Worm (Caenorhabditis elegans) whole organism, L2 larva: Measurements from ENCODE around the gene nhr-127.

ENCODE experiments used
- C34F6.9 ChIP-seq: fragments of 150-350 bp; optimal IDR thresholded peaks from 2 replicates; lab custom pipeline; 2014; ENCODE audit warnings: missing biosample characterization, missing genetic modification characterization
- F13H6.1 ChIP-seq: sonication (generic microtip); optimal IDR thresholded peaks from 2 replicates; lab custom pipeline; 2016; ENCODE audit warnings: missing genetic modification characterization, missing compliant biosample characterization
- R02D3.7 ChIP-seq: fragments of 150-350 bp; optimal IDR thresholded peaks from 2 replicates; lab custom pipeline; 2014; ENCODE audit warnings: missing biosample characterization, missing genetic modification characterization
- Y55F3AM.14 ChIP-seq: fragments of 200-800 bp; sonication (Bioruptor generic); optimal IDR thresholded peaks from 2 replicates; lab custom pipeline; 2018; ENCODE audit warnings: mild to moderate bottlenecking, missing genetic modification characterization, missing compliant biosample characterization
- ZK546.5 ChIP-seq: sonication (generic microtip); optimal IDR thresholded peaks from 2 replicates; lab custom pipeline; 2017; ENCODE audit warnings: missing biosample characterization, missing genetic modification characterization
- alr-1 ChIP-seq: fragments of 150-350 bp; optimal IDR thresholded peaks from 2 replicates; lab custom pipeline; 2014; ENCODE audit warnings: missing biosample characterization, missing genetic modification characterization
- aly-2 ChIP-seq: fragments of 150-350 bp; optimal IDR thresholded peaks from 2 replicates; lab custom pipeline; 2014; ENCODE audit warnings: missing biosample characterization, missing genetic modification characterization
- ama-1 ChIP-seq: fragments of 150-350 bp; optimal IDR thresholded peaks from 2 replicates; lab custom pipeline; 2018; ENCODE audit warnings: inconsistent platforms
- blmp-1 ChIP-seq: sonication (generic microtip); optimal IDR thresholded peaks from 2 replicates; lab custom pipeline; 2017; ENCODE audit warnings: missing genetic modification characterization, mild to moderate bottlenecking, missing compliant biosample characterization, antibody characterized with exemption, moderate library complexity; ENCODE audit not compliant: insufficient read depth
- ceh-16 ChIP-seq: fragments of 150-350 bp; optimal IDR thresholded peaks from 2 replicates; lab custom pipeline; 2014; ENCODE audit warnings: missing biosample characterization, missing genetic modification characterization
- dmd-4 ChIP-seq: sonication (generic microtip); optimal IDR thresholded peaks from 2 replicates; lab custom pipeline; 2017; ENCODE audit warnings: missing biosample characterization, missing genetic modification characterization
- egl-27 ChIP-seq: sonication (generic microtip); optimal IDR thresholded peaks from 3 replicates; lab custom pipeline; 2017; ENCODE audit warnings: missing biosample characterization, missing genetic modification reagents, missing genetic modification characterization
- elt-1 ChIP-seq: fragments of 150-350 bp; optimal IDR thresholded peaks from 2 replicates; lab custom pipeline; 2014; ENCODE audit warnings: missing biosample characterization, missing genetic modification characterization
- elt-3 ChIP-seq: sonication (generic microtip); optimal IDR thresholded peaks from 2 replicates; lab custom pipeline; 2017; ENCODE audit warnings: missing biosample characterization, missing genetic modification characterization
- gmeb-1 ChIP-seq: fragments of 150-350 bp; optimal IDR thresholded peaks from 2 replicates; lab custom pipeline; 2014; ENCODE audit warnings: missing biosample characterization, missing genetic modification characterization
- lin-11 ChIP-seq: fragments of 150-350 bp; sonication (generic microtip); optimal IDR thresholded peaks from 2 replicates; lab custom pipeline; 2014; ENCODE audit warnings: missing biosample characterization, missing genetic modification characterization, inconsistent platforms, mixed read lengths
- lin-13 ChIP-seq: fragments of 150-350 bp; optimal IDR thresholded peaks from 2 replicates; lab custom pipeline; 2014; ENCODE audit warnings: missing biosample characterization, missing genetic modification reagents, missing genetic modification characterization
- lin-39 ChIP-seq: fragments of 150-350 bp; optimal IDR thresholded peaks from 2 replicates; lab custom pipeline; 2014; ENCODE audit warnings: missing biosample characterization, missing genetic modification reagents, missing genetic modification characterization
- lsy-2 ChIP-seq, 2 experiments: fragments of 150-350 bp in 1 of 2; sonication (generic microtip) in 1 of 2; optimal IDR thresholded peaks; 2 replicates each; lab custom pipeline; 2014 to 2017; ENCODE audit warnings: missing biosample characterization in 2 of 2, missing genetic modification characterization in 2 of 2
- mab-5 ChIP-seq: fragments of 150-350 bp; optimal IDR thresholded peaks from 2 replicates; lab custom pipeline; 2014; ENCODE audit warnings: missing biosample characterization, missing genetic modification characterization
- mbf-1 ChIP-seq: sonication (generic microtip); optimal IDR thresholded peaks from 2 replicates; lab custom pipeline; 2017; ENCODE audit warnings: missing biosample characterization, missing genetic modification characterization
- mdl-1 ChIP-seq, 2 experiments: fragments of 150-350 bp in 1 of 2; sonication (generic microtip) in 1 of 2; optimal IDR thresholded peaks; 2 replicates each; lab custom pipeline; 2017; ENCODE audit warnings: missing biosample characterization in 2 of 2, missing genetic modification characterization in 2 of 2
- nhr-10 ChIP-seq: sonication (generic microtip); optimal IDR thresholded peaks from 2 replicates; lab custom pipeline; 2017; ENCODE audit warnings: missing biosample characterization, missing genetic modification characterization
- nhr-12 ChIP-seq: fragments of 150-350 bp; optimal IDR thresholded peaks from 2 replicates; lab custom pipeline; 2014; ENCODE audit warnings: missing biosample characterization, missing genetic modification characterization
- nhr-129 ChIP-seq: fragments of 150-350 bp; optimal IDR thresholded peaks from 2 replicates; lab custom pipeline; 2014; ENCODE audit warnings: missing biosample characterization, missing genetic modification characterization
- nhr-21 ChIP-seq: fragments of 150-350 bp; optimal IDR thresholded peaks from 2 replicates; lab custom pipeline; 2014; ENCODE audit warnings: missing biosample characterization, missing genetic modification characterization
- nhr-23 ChIP-seq: fragments of 150-350 bp; optimal IDR thresholded peaks from 2 replicates; lab custom pipeline; 2014; ENCODE audit warnings: missing biosample characterization, missing genetic modification reagents, missing genetic modification characterization
- nhr-237 ChIP-seq: fragments of 150-350 bp; optimal IDR thresholded peaks from 2 replicates; lab custom pipeline; 2014; ENCODE audit warnings: missing biosample characterization, missing genetic modification characterization
- nhr-6 ChIP-seq: fragments of 150-350 bp; optimal IDR thresholded peaks from 2 replicates; lab custom pipeline; 2014; ENCODE audit warnings: missing biosample characterization, missing genetic modification characterization
- nhr-77 ChIP-seq: fragments of 150-350 bp; optimal IDR thresholded peaks from 2 replicates; lab custom pipeline; 2014; ENCODE audit warnings: missing biosample characterization, missing genetic modification characterization
- peb-1 ChIP-seq: fragments of 150-350 bp; optimal IDR thresholded peaks from 2 replicates; lab custom pipeline; 2014; ENCODE audit warnings: missing biosample characterization, missing genetic modification characterization
- sem-4 ChIP-seq: fragments of 150-350 bp; optimal IDR thresholded peaks from 2 replicates; lab custom pipeline; 2014; ENCODE audit warnings: missing biosample characterization, missing genetic modification reagents, missing genetic modification characterization
- skn-1 ChIP-seq: sonication (generic microtip); optimal IDR thresholded peaks from 2 replicates; lab custom pipeline; 2017; ENCODE audit warnings: missing biosample characterization, missing genetic modification characterization
- sma-3 ChIP-seq: sonication (generic microtip); optimal IDR thresholded peaks from 2 replicates; lab custom pipeline; 2016; ENCODE audit warnings: missing genetic modification reagents, missing genetic modification characterization, missing compliant biosample characterization
- snpc-4 ChIP-seq: fragments of 150-350 bp; optimal IDR thresholded peaks from 2 replicates; lab custom pipeline; 2014; ENCODE audit warnings: missing biosample characterization, missing genetic modification characterization
- unc-55 ChIP-seq: fragments of 150-350 bp; sonication (generic microtip); optimal IDR thresholded peaks from 3 replicates; lab custom pipeline; 2014; ENCODE audit warnings: missing biosample characterization, missing genetic modification reagents, missing genetic modification characterization
- unc-62 ChIP-seq: fragments of 150-350 bp; optimal IDR thresholded peaks from 2 replicates; lab custom pipeline; 2014; ENCODE audit warnings: missing biosample characterization, missing genetic modification reagents, missing genetic modification characterization
- zag-1 ChIP-seq: fragments of 150-350 bp; optimal IDR thresholded peaks from 2 replicates; lab custom pipeline; 2014; ENCODE audit warnings: missing biosample characterization, missing genetic modification characterization
- ztf-11 ChIP-seq: sonication (generic microtip); optimal IDR thresholded peaks from 2 replicates; lab custom pipeline; 2017; ENCODE audit warnings: missing biosample characterization, missing genetic modification characterization
- ztf-4 ChIP-seq: fragments of 150-350 bp; optimal IDR thresholded peaks from 2 replicates; lab custom pipeline; 2014; ENCODE audit warnings: missing biosample characterization, missing genetic modification characterization

The nhr-127 gene

ce11 chrV:16246579-16246978 lies 13.2 kb upstream of the nhr-127 start, which contains the start of gene srh-95:
Gene srh-95 (plus strand): TSS chrV:16246879.
- TF ChIP-seq mdl-1 (tag; optimal IDR thresholded peaks at IDR 0.05; lab: Kevin White, UChicago) (no peak), ztf-11 (tag; lab: Kevin White, UChicago) (no peak), mbf-1 (tag; lab: Kevin White, UChicago) (no peak), sem-4 (no peak), unc-55 (GFP tag; lab: Kevin White, UChicago) (no peak), blmp-1 (tag; lab: Kevin White, UChicago) (no peak), elt-3 (tag; lab: Kevin White, UChicago) (no peak), skn-1 (tag; lab: Kevin White, UChicago) (no peak), lin-39 (tag; lab: Kevin White, UChicago) (no peak), R02D3.7 (tag; lab: Kevin White, UChicago) (no peak), nhr-77 (tag; lab: Kevin White, UChicago) (no peak), ZK546.5 (tag; lab: Kevin White, UChicago) (no peak), lin-11 (tag; lab: Kevin White, UChicago) (no peak), zag-1 (no peak), nhr-10 (tag; lab: Kevin White, UChicago) (no peak), nhr-129 (tag; lab: Kevin White, UChicago) (no peak), nhr-6 (tag; lab: Kevin White, UChicago) (no peak), Y55F3AM.14 (GFP tag; lab: Kevin White, UChicago) (no peak), ama-1 (lab: Kevin White, UChicago) (no peak), gmeb-1 (tag; lab: Kevin White, UChicago) (no peak)

DNA sequence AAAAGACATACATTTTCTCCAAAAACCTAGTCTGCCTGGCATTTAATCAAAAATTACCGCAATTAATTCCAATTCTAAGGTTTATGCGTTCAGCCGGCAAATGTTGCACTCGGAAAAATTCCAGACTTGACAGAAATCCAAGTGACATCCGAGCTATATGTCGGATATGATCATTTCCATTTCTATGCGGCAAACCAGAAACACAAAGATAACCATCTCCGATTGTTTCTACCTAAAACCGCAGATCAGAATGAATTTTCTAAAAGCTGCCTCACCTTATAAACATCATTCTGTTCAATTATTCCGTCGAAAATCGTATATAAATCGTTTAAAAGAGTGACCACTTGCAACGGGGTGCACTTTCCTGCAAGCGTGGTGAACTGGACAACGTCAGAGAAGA lies 10.7 kb upstream of the nhr-127 start:
- TF ChIP-seq sem-4 (no peak), nhr-237 (tag; lab: Kevin White, UChicago) (no peak), nhr-129 (tag; lab: Kevin White, UChicago) (no peak), nhr-6 (tag; lab: Kevin White, UChicago) (no peak), skn-1 (tag; lab: Kevin White, UChicago) (no peak), lin-13 (GFP tag; lab: Kevin White, UChicago) (no peak), lsy-2 (tag; optimal IDR thresholded peaks at IDR 0.05; lab: Kevin White, UChicago) (no peak), snpc-4 (tag; lab: Kevin White, UChicago) (no peak), alr-1 (tag; lab: Kevin White, UChicago) (no peak), elt-3 (tag; lab: Kevin White, UChicago) (no peak), ZK546.5 (tag; lab: Kevin White, UChicago) (no peak), C34F6.9 (no peak), nhr-10 (tag; lab: Kevin White, UChicago) (no peak), nhr-21 (tag; lab: Kevin White, UChicago) (no peak), sma-3 (GFP tag; lab: Kevin White, UChicago) (no peak), F13H6.1 (tag; lab: Kevin White, UChicago) (no peak), gmeb-1 (tag; lab: Kevin White, UChicago) (no peak), nhr-12 (no peak), elt-1 (tag; lab: Kevin White, UChicago) (no peak), nhr-23 (tag; lab: Kevin White, UChicago) (no peak)

ce11 chrV:16253687-16254086 lies 6.1 kb upstream of the nhr-127 start, which contains the start of gene gcy-20:
Gene gcy-20 (minus strand): TSS chrV:16253787.
- no peak for TF ChIP-seq ceh-16 (tag; lab: Kevin White, UChicago)
- TF ChIP-seq R02D3.7 (tag; lab: Kevin White, UChicago): no peak
- TF ChIP-seq mab-5 (tag; lab: Kevin White, UChicago): no peak
- TF ChIP-seq lin-11 (tag; lab: Kevin White, UChicago): no peak
- TF ChIP-seq sem-4: no peak
- TF ChIP-seq Y55F3AM.14 (GFP tag; lab: Kevin White, UChicago): no peak
- no peak for TF ChIP-seq dmd-4 (tag; lab: Kevin White, UChicago)
- TF ChIP-seq lin-39 (tag; lab: Kevin White, UChicago): no peak
- no peak for TF ChIP-seq aly-2
- TF ChIP-seq nhr-237 (tag; lab: Kevin White, UChicago): no peak
- TF ChIP-seq sma-3 (GFP tag; lab: Kevin White, UChicago): no peak
- no peak for TF ChIP-seq peb-1 (tag; lab: Kevin White, UChicago)
- TF ChIP-seq ztf-4 (tag; lab: Kevin White, UChicago): no peak
- TF ChIP-seq unc-62 (GFP tag; lab: Kevin White, UChicago): no peak
- TF ChIP-seq nhr-21 (tag; lab: Kevin White, UChicago): no peak
- no peak for TF ChIP-seq gmeb-1 (tag; lab: Kevin White, UChicago)
- no peak for TF ChIP-seq ZK546.5 (tag; lab: Kevin White, UChicago)
- no peak for TF ChIP-seq egl-27 (tag; lab: Kevin White, UChicago)
